Worm (Caenorhabditis elegans) whole organism, L3 larva: ENCODE data around the gene C08E8.6.

Experiments
- R02D3.7 ChIP-seq: fragments of 150-350 bp; optimal IDR thresholded peaks from 2 replicates; lab custom pipeline; 2014; ENCODE audit warnings: missing biosample characterization, missing genetic modification characterization
- aly-2 ChIP-seq: fragments of 150-350 bp; optimal IDR thresholded peaks from 2 replicates; lab custom pipeline; 2014; ENCODE audit warnings: missing biosample characterization, missing genetic modification characterization
- ama-1 ChIP-seq: fragments of 150-350 bp; optimal IDR thresholded peaks from 2 replicates; lab custom pipeline; 2018
- ceh-16 ChIP-seq: sonication (generic microtip); optimal IDR thresholded peaks from 2 replicates; lab custom pipeline; 2017; ENCODE audit warnings: missing biosample characterization, missing genetic modification characterization
- ceh-28 ChIP-seq: fragments of 150-350 bp; optimal IDR thresholded peaks from 2 replicates; lab custom pipeline; 2014; ENCODE audit warnings: missing biosample characterization, missing genetic modification reagents, missing genetic modification characterization
- ceh-82 ChIP-seq: fragments of 150-350 bp; optimal IDR thresholded peaks from 2 replicates; lab custom pipeline; 2014; ENCODE audit warnings: missing biosample characterization, missing genetic modification characterization
- ceh-9 ChIP-seq: sonication (generic microtip); optimal IDR thresholded peaks from 2 replicates; lab custom pipeline; 2018; ENCODE audit warnings: missing biosample characterization, missing genetic modification characterization
- egl-27 ChIP-seq: sonication (generic microtip); optimal IDR thresholded peaks from 4 replicates; lab custom pipeline; 2017; ENCODE audit warnings: missing biosample characterization, missing genetic modification reagents, missing genetic modification characterization
- egl-5 ChIP-seq: fragments of 150-350 bp; optimal IDR thresholded peaks from 2 replicates; lab custom pipeline; 2017; ENCODE audit warnings: missing biosample characterization, missing genetic modification reagents, missing genetic modification characterization, inconsistent platforms
- elt-1 ChIP-seq: fragments of 150-350 bp; optimal IDR thresholded peaks from 2 replicates; lab custom pipeline; 2014; ENCODE audit warnings: missing biosample characterization, missing genetic modification characterization
- elt-2 ChIP-seq: sonication (generic microtip); optimal IDR thresholded peaks from 2 replicates; lab custom pipeline; 2016; ENCODE audit warnings: missing genetic modification reagents, mild to moderate bottlenecking, missing genetic modification characterization, missing compliant biosample characterization
- elt-3 ChIP-seq, 3 experiments: fragments of 150-350 bp in 1 of 3; sonication (generic microtip) in 2 of 3; optimal IDR thresholded peaks; 2 replicates in 2 of 3; 4 replicates in 1 of 3; lab custom pipeline; 2014 to 2017; ENCODE audit warnings: missing biosample characterization in 3 of 3, missing genetic modification characterization in 3 of 3
- eor-1 ChIP-seq, 2 experiments: fragments of 150-350 bp; optimal IDR thresholded peaks; 2 replicates each; lab custom pipeline; 2014 to 2018; ENCODE audit warnings: missing biosample characterization in 2 of 2, missing genetic modification characterization in 2 of 2
- fkh-10 ChIP-seq: sonication (generic microtip); optimal IDR thresholded peaks from 2 replicates; lab custom pipeline; 2017; ENCODE audit warnings: missing biosample characterization, missing genetic modification reagents, missing genetic modification characterization
- fkh-2 ChIP-seq: fragments of 150-350 bp; optimal IDR thresholded peaks from 2 replicates; lab custom pipeline; 2014; ENCODE audit warnings: missing biosample characterization, missing genetic modification reagents, missing genetic modification characterization
- fos-1 ChIP-seq: fragments of 150-350 bp; optimal IDR thresholded peaks from 2 replicates; lab custom pipeline; 2014; ENCODE audit warnings: missing biosample characterization, missing genetic modification characterization
- hmg-11 ChIP-seq: sonication (generic microtip); optimal IDR thresholded peaks from 2 replicates; lab custom pipeline; 2016; ENCODE audit warnings: missing genetic modification characterization, missing compliant biosample characterization
- lin-15B ChIP-seq: fragments of 150-350 bp; optimal IDR thresholded peaks from 2 replicates; lab custom pipeline; 2014; ENCODE audit warnings: missing biosample characterization, missing genetic modification characterization
- lin-39 ChIP-seq: fragments of 150-350 bp; optimal IDR thresholded peaks from 2 replicates; lab custom pipeline; 2018; ENCODE audit warnings: missing biosample characterization, missing genetic modification reagents, missing genetic modification characterization
- lsy-12 ChIP-seq: sonication (generic microtip); optimal IDR thresholded peaks from 2 replicates; lab custom pipeline; 2016; ENCODE audit warnings: mild to moderate bottlenecking, missing genetic modification characterization, missing compliant biosample characterization
- mml-1 ChIP-seq: fragments of 150-350 bp; sonication (generic microtip); optimal IDR thresholded peaks from 3 replicates; lab custom pipeline; 2014; ENCODE audit warnings: missing biosample characterization, missing genetic modification characterization
- nfya-1 ChIP-seq: sonication (generic microtip); optimal IDR thresholded peaks from 2 replicates; lab custom pipeline; 2017; ENCODE audit warnings: missing genetic modification characterization, mild to moderate bottlenecking, missing compliant biosample characterization, antibody characterized with exemption, moderate library complexity; ENCODE audit not compliant: insufficient read depth
- nhr-11 ChIP-seq: fragments of 150-350 bp; optimal IDR thresholded peaks from 2 replicates; lab custom pipeline; 2014; ENCODE audit warnings: missing biosample characterization, missing genetic modification characterization
- nhr-12 ChIP-seq: fragments of 150-350 bp; optimal IDR thresholded peaks from 2 replicates; lab custom pipeline; 2014; ENCODE audit warnings: missing biosample characterization, missing genetic modification characterization
- nhr-23 ChIP-seq: fragments of 150-350 bp; optimal IDR thresholded peaks from 2 replicates; lab custom pipeline; 2014; ENCODE audit warnings: missing biosample characterization, missing genetic modification reagents, missing genetic modification characterization
- nhr-25 ChIP-seq: sonication (generic microtip); optimal IDR thresholded peaks from 2 replicates; lab custom pipeline; 2017; ENCODE audit warnings: missing biosample characterization, missing genetic modification characterization
- nhr-28 ChIP-seq: fragments of 150-350 bp; optimal IDR thresholded peaks from 2 replicates; lab custom pipeline; 2014; ENCODE audit warnings: missing biosample characterization, missing genetic modification characterization
- nhr-43 ChIP-seq: sonication (generic microtip); optimal IDR thresholded peaks from 2 replicates; lab custom pipeline; 2016; ENCODE audit warnings: mild to moderate bottlenecking, missing genetic modification characterization, missing compliant biosample characterization; ENCODE audit not compliant: poor library complexity, severe bottlenecking
- nhr-76 ChIP-seq: fragments of 150-350 bp; sonication (generic microtip); optimal IDR thresholded peaks from 5 replicates; lab custom pipeline; 2014; ENCODE audit warnings: missing biosample characterization, missing genetic modification characterization
- nhr-77 ChIP-seq: fragments of 150-350 bp; optimal IDR thresholded peaks from 2 replicates; lab custom pipeline; 2014; ENCODE audit warnings: missing biosample characterization, missing genetic modification characterization
- sea-2 ChIP-seq: fragments of 150-350 bp; sonication (generic microtip); optimal IDR thresholded peaks from 4 replicates; lab custom pipeline; 2014; ENCODE audit warnings: missing biosample characterization, missing genetic modification reagents, missing genetic modification characterization
- skn-1 ChIP-seq: fragments of 150-350 bp; optimal IDR thresholded peaks from 2 replicates; lab custom pipeline; 2014; ENCODE audit warnings: missing biosample characterization, missing genetic modification characterization
- snpc-4 ChIP-seq: fragments of 150-350 bp; optimal IDR thresholded peaks from 2 replicates; lab custom pipeline; 2014; ENCODE audit warnings: missing biosample characterization, missing genetic modification characterization
- tbx-2 ChIP-seq: sonication (generic microtip); optimal IDR thresholded peaks from 2 replicates; lab custom pipeline; 2016; ENCODE audit warnings: mild to moderate bottlenecking, missing genetic modification characterization, missing compliant biosample characterization
- unc-39 ChIP-seq: sonication (generic microtip); optimal IDR thresholded peaks from 4 replicates; lab custom pipeline; 2017; ENCODE audit warnings: missing biosample characterization, missing genetic modification characterization
- zag-1 ChIP-seq: fragments of 150-350 bp; optimal IDR thresholded peaks from 2 replicates; lab custom pipeline; 2014; ENCODE audit warnings: missing biosample characterization, missing genetic modification characterization
- ztf-11 ChIP-seq: fragments of 150-350 bp; optimal IDR thresholded peaks from 2 replicates; lab custom pipeline; 2014; ENCODE audit warnings: missing biosample characterization, missing genetic modification characterization
- ztf-4 ChIP-seq: fragments of 150-350 bp; optimal IDR thresholded peaks from 2 replicates; lab custom pipeline; 2014; ENCODE audit warnings: missing biosample characterization, missing genetic modification characterization

C08E8.6 gene

ce11 chrV:18402743-18403142 lies 34.5 kb upstream of the C08E8.6 start:
- TF ChIP-seq skn-1 (tag; lab: Kevin White, UChicago) (no peak), elt-2 (no peak), lin-39 (no peak), ztf-11 (tag; lab: Kevin White, UChicago) (no peak), eor-1 (tag; optimal IDR thresholded peaks at IDR 0.05; lab: Kevin White, UChicago) (no peak), ceh-16 (tag; lab: Kevin White, UChicago) (no peak), nhr-43 (tag; lab: Kevin White, UChicago) (no peak), unc-39 (tag; lab: Kevin White, UChicago) (no peak), nhr-28 (tag; lab: Kevin White, UChicago) (no peak), nfya-1 (tag; lab: Kevin White, UChicago) (no peak), sea-2 (no peak), snpc-4 (no peak), tbx-2 (tag; lab: Kevin White, UChicago) (no peak), nhr-11 (tag; lab: Kevin White, UChicago) (no peak)

ce11 chrV:18397814-18398213 lies 29.6 kb upstream of the C08E8.6 start, which contains the start of gene Y51A2B.16:
Gene Y51A2B.16 (minus strand): TSS chrV:18397914.
- no peak for TF ChIP-seq lsy-12
- no peak for TF ChIP-seq nhr-25 (tag; lab: Kevin White, UChicago)
- no peak for TF ChIP-seq nhr-23 (tag; lab: Kevin White, UChicago)
- TF ChIP-seq lin-39 = no peak
- no peak for TF ChIP-seq elt-1
- no peak for TF ChIP-seq nhr-76 (tag; lab: Kevin White, UChicago)
- no peak for TF ChIP-seq lin-15B

- no peak for TF ChIP-seq lsy-12
- TF ChIP-seq hmg-11 = no peak
- TF ChIP-seq egl-27 (tag; lab: Kevin White, UChicago) = no peak
- no peak for TF ChIP-seq fos-1 (tag; lab: Kevin White, UChicago)
- TF ChIP-seq ztf-11 (tag; lab: Kevin White, UChicago) = no peak
- TF ChIP-seq nhr-43 (tag; lab: Kevin White, UChicago) = no peak
- TF ChIP-seq ceh-82 (tag; lab: Kevin White, UChicago) = no peak
- TF ChIP-seq R02D3.7 (tag; lab: Kevin White, UChicago) = no peak
- TF ChIP-seq sea-2 = no peak
- no peak for TF ChIP-seq fkh-10 (GFP tag; lab: Kevin White, UChicago)
Observed at ce11 chrV:18395649-18396048, 27.4 kb upstream of the C08E8.6 start, which contains the start of gene Y51A2B.9. Gene Y51A2B.9 (minus strand): TSS chrV:18395749.

ce11 chrV:18394203-18394602 lies 26.0 kb upstream of the C08E8.6 start, which contains the start of gene Y51A2B.6:
Gene Y51A2B.6 (minus strand): TSS chrV:18394303.
- TF ChIP-seq ceh-28 (no peak), fkh-2 (no peak), ama-1 (no peak), ztf-4 (tag; lab: Kevin White, UChicago) (no peak), nhr-77 (tag; lab: Kevin White, UChicago) (no peak), aly-2 (no peak)
- TF ChIP-seq, all 47 proteins: peak for 0

ce11 chrV:18389046-18389445 lies 20.8 kb upstream of the C08E8.6 start, which contains the start of the genes Y51A2B.4 and Y51A2B.5:
Gene Y51A2B.4 (minus strand): TSS chrV:18389146.
Gene Y51A2B.5 (plus strand): TSS chrV:18389277.
- TF ChIP-seq zag-1 (tag; lab: Kevin White, UChicago) (no peak), nhr-23 (tag; lab: Kevin White, UChicago) (no peak), ceh-9 (tag; lab: Kevin White, UChicago) (no peak), nhr-43 (tag; lab: Kevin White, UChicago) (no peak), elt-2 (no peak), fkh-2 (no peak)

ce11 chrV:18382590-18382989 lies 14.4 kb upstream of the C08E8.6 start, which contains the start of gene nhr-288:
Gene nhr-288 (minus strand): TSS chrV:18382690.
- TF ChIP-seq ztf-4 (tag; lab: Kevin White, UChicago) (no peak), ceh-9 (tag; lab: Kevin White, UChicago) (no peak), elt-3 (tag; optimal IDR thresholded peaks at IDR 0.05; lab: Kevin White, UChicago) (no peak), fos-1 (tag; lab: Kevin White, UChicago) (no peak), nhr-12 (no peak), hmg-11 (no peak), mml-1 (tag; lab: Kevin White, UChicago) (no peak), aly-2 (no peak), nhr-43 (tag; lab: Kevin White, UChicago) (no peak), nfya-1 (tag; lab: Kevin White, UChicago) (no peak), skn-1 (tag; lab: Kevin White, UChicago) (no peak), R02D3.7 (tag; lab: Kevin White, UChicago) (no peak), fkh-10 (GFP tag; lab: Kevin White, UChicago) (no peak), ztf-11 (tag; lab: Kevin White, UChicago) (no peak), tbx-2 (tag; lab: Kevin White, UChicago) (no peak), egl-5 (tag; lab: Kevin White, UChicago) (no peak)
